Fruit fly (Drosophila melanogaster): ENCODE results near the gene Acsx2.

Acsx2 gene

DNA sequence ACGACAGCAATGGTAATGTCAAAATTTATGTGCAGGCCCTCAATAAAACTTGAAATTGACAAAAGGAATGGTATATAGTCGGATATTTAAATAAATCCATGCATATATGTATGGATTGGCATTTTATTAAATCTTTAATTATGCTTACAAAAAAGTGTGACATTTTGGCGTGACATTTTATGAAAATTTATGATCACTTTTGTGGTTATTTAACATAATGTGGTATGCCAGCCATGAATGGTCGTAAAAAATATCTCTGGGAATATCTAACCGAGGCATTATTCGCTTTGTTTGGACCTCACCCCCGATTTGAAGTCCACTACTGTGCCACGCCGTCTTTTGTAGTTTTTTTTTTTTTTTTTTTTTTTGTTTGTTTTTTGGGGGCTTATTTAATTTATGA, 25.0 kb downstream of the Acsx2 start:
- TF ChIP-seq brk (GFP tag; optimal IDR thresholded peaks at IDR 0.05) = no peak
- no peak for TF ChIP-seq usp (GFP tag; optimal IDR thresholded peaks at IDR 0.05)
- no peak for TF ChIP-seq CG32264 (GFP tag; optimal IDR thresholded peaks at IDR 0.05)
- no peak for TF ChIP-seq dsf (GFP tag; optimal IDR thresholded peaks at IDR 0.05; ENCODE audit: borderline replicate concordance)

DNA sequence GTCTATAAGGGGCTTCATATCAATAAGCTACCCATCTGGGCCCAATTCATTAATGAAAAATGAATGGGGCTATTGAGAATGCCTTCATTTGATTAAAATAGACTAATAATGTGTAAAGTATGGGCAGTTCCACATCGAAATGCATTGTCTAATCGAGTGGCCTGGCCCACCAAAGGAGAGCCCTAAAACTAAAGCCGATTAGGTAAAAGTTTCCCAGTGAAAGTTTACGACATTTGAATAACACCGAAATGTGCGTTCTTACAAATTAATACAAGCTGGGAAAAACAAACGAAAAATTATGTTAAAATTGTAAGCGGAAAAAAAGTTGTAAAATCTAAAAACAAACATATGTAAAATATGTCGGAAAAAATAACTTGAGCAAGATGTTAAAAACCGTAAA, 26.4 kb downstream of the Acsx2 start:
- no peak for TF ChIP-seq OdsH (GFP tag; optimal IDR thresholded peaks at IDR 0.05)

DNA sequence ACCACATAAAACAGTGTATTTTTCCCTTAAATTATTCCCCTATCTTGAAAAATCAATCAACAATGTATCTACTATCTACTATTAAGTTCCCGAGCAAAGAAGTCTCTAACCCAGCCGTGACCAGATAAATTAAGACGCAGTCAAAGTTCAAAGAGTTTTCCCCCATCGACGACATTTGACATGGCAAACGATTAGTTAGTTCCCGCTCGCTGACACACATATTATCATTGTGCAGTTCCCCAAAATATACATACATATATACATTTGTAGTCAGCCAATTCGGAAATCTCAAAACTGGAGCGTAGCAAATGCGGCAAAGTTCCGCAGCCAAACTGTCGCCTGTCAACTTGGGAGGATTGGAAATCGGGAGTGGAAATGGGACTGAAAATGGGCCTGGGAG, 28.6 kb downstream of the Acsx2 start:
- TF ChIP-seq dmrt93B (GFP tag; optimal IDR thresholded peaks at IDR 0.05) (no peak), usp (GFP tag; optimal IDR thresholded peaks at IDR 0.05) (no peak), Dif (GFP tag; optimal IDR thresholded peaks at IDR 0.05; ENCODE audit: partially characterized antibody) (no peak), foxo (GFP tag; optimal IDR thresholded peaks at IDR 0.05) (no peak), Jra (GFP tag; optimal IDR thresholded peaks at IDR 0.05) (no peak), ey (GFP tag; optimal IDR thresholded peaks at IDR 0.05) (no peak), Abd-B (GFP tag; optimal IDR thresholded peaks at IDR 0.05) (no peak), pan (optimal IDR thresholded peaks at IDR 0.05) (no peak), GATAd (GFP tag; optimal IDR thresholded peaks at IDR 0.05) (no peak), dl (GFP tag; optimal IDR thresholded peaks at IDR 0.05; ENCODE audit: insufficient read depth in 1 of 2, partially characterized antibody in 2 of 2) (no peak), Hr83 (GFP tag; optimal IDR thresholded peaks at IDR 0.05; ENCODE audit: poor library complexity, severe bottlenecking) (no peak), Hnf4 (GFP tag; optimal IDR thresholded peaks at IDR 0.05) (no peak)

DNA sequence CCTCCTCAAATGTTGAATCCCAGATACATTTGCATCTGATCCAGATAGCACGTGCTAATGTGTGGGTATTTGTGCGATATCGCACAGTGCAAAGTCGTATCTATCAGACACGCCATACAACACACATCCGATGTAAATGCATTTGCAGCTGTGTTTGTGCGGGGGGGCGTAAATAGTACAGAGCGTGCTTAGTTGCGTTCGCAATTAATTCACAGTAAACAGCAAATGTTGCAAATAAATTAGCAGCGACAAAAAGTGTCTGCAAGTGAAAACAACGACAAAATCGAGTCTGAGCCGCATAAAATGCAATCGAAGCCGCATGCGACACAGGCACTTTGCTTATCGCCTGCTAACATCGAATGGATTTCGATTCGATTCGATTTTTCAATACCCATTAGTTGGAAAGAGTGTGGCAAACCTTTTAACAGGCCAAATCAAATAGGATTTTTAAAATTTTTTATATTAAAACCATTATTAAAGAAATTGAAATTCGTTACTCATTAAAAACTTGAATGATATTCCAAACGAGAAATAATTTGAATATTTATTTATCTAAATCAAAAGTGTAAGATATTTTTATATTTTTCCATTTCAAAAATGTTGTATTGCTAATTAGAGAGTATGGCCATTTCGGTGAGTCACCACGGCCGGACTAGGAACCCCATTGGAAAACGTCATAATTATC, 29.3 kb downstream of the Acsx2 start:
- no peak for TF ChIP-seq CG32264 (GFP tag; optimal IDR thresholded peaks at IDR 0.05)
- TF ChIP-seq CG9705 (GFP tag; optimal IDR thresholded peaks at IDR 0.05) = no peak

DNA sequence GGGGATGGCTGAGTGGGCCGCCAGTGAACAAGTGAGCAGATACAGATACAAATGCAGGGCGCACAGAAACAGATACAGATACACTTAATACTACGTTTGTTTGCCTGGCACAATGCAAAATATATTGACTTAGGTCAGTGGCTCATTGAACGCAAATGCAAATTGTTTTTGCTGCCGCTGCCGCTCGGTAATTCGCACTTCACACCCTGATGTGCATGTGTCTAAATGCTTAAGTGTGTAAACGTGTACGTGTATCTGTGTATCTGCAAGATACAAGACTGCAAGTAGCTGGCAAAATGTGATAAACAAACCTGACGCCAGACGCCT, 29.8 kb downstream of the Acsx2 start:
- TF ChIP-seq CG9705 (GFP tag; optimal IDR thresholded peaks at IDR 0.05) (no peak), Rel (GFP tag; optimal IDR thresholded peaks at IDR 0.05) (no peak), Rel (tag; optimal IDR thresholded peaks at IDR 0.05) (peak; percentile 47)

DNA sequence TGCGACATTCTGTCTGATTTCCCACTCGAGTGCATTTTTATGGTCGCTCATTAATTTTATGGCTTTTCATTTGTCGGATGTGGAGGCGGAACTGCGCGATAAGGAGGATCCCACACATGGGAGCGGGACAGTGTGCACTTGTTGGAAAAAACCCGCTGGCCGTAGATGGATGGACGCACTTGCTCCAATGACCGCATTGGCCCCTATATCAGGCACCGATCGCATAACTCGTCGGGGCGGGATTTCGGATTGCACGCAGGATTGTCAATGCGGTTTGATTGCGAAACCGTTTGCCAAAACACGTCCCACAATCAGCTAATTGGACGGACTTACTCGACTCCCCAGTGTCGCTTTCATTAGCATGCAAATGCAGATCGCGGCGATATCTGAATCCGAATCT, 33.0 kb downstream of the Acsx2 start:
- TF ChIP-seq HLH106 (tag; optimal IDR thresholded peaks at IDR 0.05) = no peak
- TF ChIP-seq jim (GFP tag; optimal IDR thresholded peaks at IDR 0.05) = no peak
- TF ChIP-seq Jra (GFP tag; optimal IDR thresholded peaks at IDR 0.05) = no peak
- TF ChIP-seq dl (GFP tag; optimal IDR thresholded peaks at IDR 0.05; ENCODE audit: insufficient read depth in 1 of 2, partially characterized antibody in 2 of 2) = no peak
- no peak for TF ChIP-seq Rel (GFP tag; optimal IDR thresholded peaks at IDR 0.05)
- TF ChIP-seq Rel (tag; optimal IDR thresholded peaks at IDR 0.05) = peak; percentile 11
- no peak for TF ChIP-seq woc (GFP tag; optimal IDR thresholded peaks at IDR 0.05)
- no peak for TF ChIP-seq Hr78 (GFP tag; optimal IDR thresholded peaks at IDR 0.05)

DNA sequence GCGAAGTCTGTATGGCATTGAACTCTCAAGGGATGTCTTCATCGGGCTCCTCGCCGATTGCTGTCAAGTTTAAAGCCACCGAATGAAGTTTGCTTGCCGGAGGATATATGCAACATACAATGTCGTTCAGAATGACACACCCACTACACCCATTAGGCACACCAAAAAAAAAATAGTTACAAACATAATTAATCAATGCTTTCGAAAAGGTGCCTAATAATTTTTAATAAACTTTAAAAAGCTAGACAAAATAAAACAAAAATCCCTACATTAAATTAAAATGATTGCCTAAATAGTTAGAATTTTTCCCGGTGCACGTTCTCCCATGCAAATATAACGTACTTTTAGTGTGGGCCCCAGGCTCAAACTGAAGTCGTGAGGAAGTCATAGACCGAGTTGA, 33.9 kb downstream of the Acsx2 start:
- TF ChIP-seq woc (GFP tag; optimal IDR thresholded peaks at IDR 0.05) (no peak), Hr83 (GFP tag; optimal IDR thresholded peaks at IDR 0.05; ENCODE audit: poor library complexity, severe bottlenecking) (no peak), Hnf4 (GFP tag; optimal IDR thresholded peaks at IDR 0.05) (no peak), sage (GFP tag; optimal IDR thresholded peaks at IDR 0.05) (no peak), Vsx2 (GFP tag; optimal IDR thresholded peaks at IDR 0.05; ENCODE audit: partially characterized antibody) (no peak), GATAd (GFP tag; optimal IDR thresholded peaks at IDR 0.05) (no peak), HLH106 (tag; optimal IDR thresholded peaks at IDR 0.05) (no peak), CG9705 (GFP tag; optimal IDR thresholded peaks at IDR 0.05) (no peak), dl (GFP tag; optimal IDR thresholded peaks at IDR 0.05; ENCODE audit: insufficient read depth in 1 of 2, partially characterized antibody in 2 of 2) (no peak), foxo (GFP tag; optimal IDR thresholded peaks at IDR 0.05) (no peak), usp (GFP tag; optimal IDR thresholded peaks at IDR 0.05) (no peak), fru (GFP tag; optimal IDR thresholded peaks at IDR 0.05) (no peak), lola (GFP tag; optimal IDR thresholded peaks at IDR 0.05) (no peak), Mio (GFP tag; optimal IDR thresholded peaks at IDR 0.05) (no peak), Sp1 (GFP tag; optimal IDR thresholded peaks at IDR 0.05) (no peak), rgr (GFP tag; optimal IDR thresholded peaks at IDR 0.05) (no peak)

Data from whole organism, wandering third instar larva.